Worm (Caenorhabditis elegans) whole organism, L1 larva: Measurements from ENCODE around the gene F56D6.18.

ENCODE experiments used
- C04F5.9 ChIP-seq: sonication (generic microtip); optimal IDR thresholded peaks from 2 replicates; lab custom pipeline; 2016; ENCODE audit warnings: missing genetic modification characterization, missing compliant biosample characterization
- C16A3.4 ChIP-seq: fragments of 150-350 bp; optimal IDR thresholded peaks from 2 replicates; lab custom pipeline; 2014; ENCODE audit warnings: missing biosample characterization, missing genetic modification characterization
- C34B4.2 ChIP-seq: sonication (generic microtip); optimal IDR thresholded peaks from 2 replicates; lab custom pipeline; 2017; ENCODE audit warnings: mild to moderate bottlenecking, missing genetic modification characterization, missing compliant biosample characterization
- Y116A8C.19 ChIP-seq: sonication (generic microtip); optimal IDR thresholded peaks from 2 replicates; lab custom pipeline; 2016; ENCODE audit warnings: missing compliant biosample characterization, missing genetic modification characterization, borderline replicate concordance
- aly-2 ChIP-seq: fragments of 150-350 bp; optimal IDR thresholded peaks from 2 replicates; lab custom pipeline; 2014; ENCODE audit warnings: missing biosample characterization, missing genetic modification characterization
- blmp-1 ChIP-seq: fragments of 150-350 bp; optimal IDR thresholded peaks from 2 replicates; lab custom pipeline; 2014; ENCODE audit warnings: missing biosample characterization, missing genetic modification characterization
- ceh-63 ChIP-seq: fragments of 200-800 bp; sonication (Bioruptor generic); optimal IDR thresholded peaks from 2 replicates; lab custom pipeline; 2018; ENCODE audit warnings: mild to moderate bottlenecking, missing genetic modification characterization, missing compliant biosample characterization
- ceh-8 ChIP-seq: fragments of 200-800 bp; sonication (Bioruptor generic); optimal IDR thresholded peaks from 2 replicates; lab custom pipeline; 2018; ENCODE audit warnings: mild to moderate bottlenecking, missing genetic modification characterization, moderate library complexity, missing compliant biosample characterization
- ces-1 ChIP-seq: fragments of 150-350 bp; optimal IDR thresholded peaks from 2 replicates; lab custom pipeline; 2014; ENCODE audit warnings: missing biosample characterization, missing genetic modification reagents, missing genetic modification characterization
- dpl-1 ChIP-seq, 3 experiments: fragments of 150-350 bp in 2 of 3; sonication (generic microtip) in 1 of 3; optimal IDR thresholded peaks; 2 replicates each; lab custom pipeline; 2014 to 2017; ENCODE audit warnings: missing biosample characterization in 3 of 3, missing genetic modification characterization in 3 of 3, missing genetic modification reagents in 3 of 3
- dsc-1 ChIP-seq: sonication (generic microtip); optimal IDR thresholded peaks from 2 replicates; lab custom pipeline; 2016; ENCODE audit warnings: mild to moderate bottlenecking, missing genetic modification characterization, missing compliant biosample characterization
- egl-13 ChIP-seq: sonication (generic microtip); optimal IDR thresholded peaks from 2 replicates; lab custom pipeline; 2016; ENCODE audit warnings: missing genotype, missing genetic modification reagents, missing genetic modification characterization, missing compliant biosample characterization
- egl-27 ChIP-seq, 2 experiments: fragments of 150-350 bp in 1 of 2; sonication (generic microtip); optimal IDR thresholded peaks; 3 replicates each; lab custom pipeline; 2017 to 2018; ENCODE audit warnings: missing biosample characterization in 2 of 2, missing genetic modification characterization in 2 of 2, missing genetic modification reagents in 2 of 2
- ets-5 ChIP-seq: fragments of 200-800 bp; sonication (Bioruptor generic); IDR thresholded peaks from 2 replicates; pipeline ENCODE4 v1.3.6; 2022; ENCODE audit warnings: missing genetic modification characterization, missing compliant biosample characterization
- fkh-4 ChIP-seq: sonication (generic microtip); optimal IDR thresholded peaks from 2 replicates; lab custom pipeline; 2016; ENCODE audit warnings: missing compliant biosample characterization, missing genetic modification characterization, borderline replicate concordance
- fkh-8 ChIP-seq: sonication (generic microtip); optimal IDR thresholded peaks from 2 replicates; lab custom pipeline; 2016; ENCODE audit warnings: mild to moderate bottlenecking, missing genetic modification characterization, missing compliant biosample characterization
- grh-1 ChIP-seq: fragments of 200-800 bp; sonication (Bioruptor generic); IDR thresholded peaks from 2 replicates; pipeline ENCODE4 v1.3.6; 2022; ENCODE audit warnings: missing genetic modification reagents, missing genetic modification characterization, missing compliant biosample characterization
- irx-1 ChIP-seq: sonication (generic microtip); optimal IDR thresholded peaks from 2 replicates; lab custom pipeline; 2016; ENCODE audit warnings: missing genetic modification characterization, missing compliant biosample characterization
- isw-1 ChIP-seq: fragments of 200-800 bp; sonication (Bioruptor generic); IDR thresholded peaks from 2 replicates; pipeline ENCODE4 v1.3.6; 2022; ENCODE audit warnings: missing genetic modification characterization, missing compliant biosample characterization
- jun-1 ChIP-seq: fragments of 150-350 bp; optimal IDR thresholded peaks from 2 replicates; lab custom pipeline; 2014; ENCODE audit warnings: missing biosample characterization, missing genetic modification reagents, missing genetic modification characterization
- lin-13 ChIP-seq: fragments of 150-350 bp; optimal IDR thresholded peaks from 2 replicates; lab custom pipeline; 2014; ENCODE audit warnings: missing biosample characterization, missing genetic modification reagents, missing genetic modification characterization
- lin-15B ChIP-seq: fragments of 150-350 bp; sonication (generic microtip); optimal IDR thresholded peaks from 3 replicates; lab custom pipeline; 2014; ENCODE audit warnings: missing biosample characterization, missing genetic modification characterization
- lin-35 ChIP-seq, 2 experiments: fragments of 150-350 bp; optimal IDR thresholded peaks; 2 replicates each; lab custom pipeline; 2014; ENCODE audit warnings: missing biosample characterization in 2 of 2, missing genetic modification characterization in 2 of 2, missing genetic modification reagents in 2 of 2
- lin-39 ChIP-seq: fragments of 150-350 bp; optimal IDR thresholded peaks from 2 replicates; lab custom pipeline; 2014; ENCODE audit warnings: missing biosample characterization, missing genetic modification reagents, missing genetic modification characterization
- lsy-2 ChIP-seq, 2 experiments: fragments of 150-350 bp; optimal IDR thresholded peaks; 2 replicates each; lab custom pipeline; 2014; ENCODE audit warnings: missing biosample characterization in 2 of 2, missing genetic modification characterization in 2 of 2
- mab-9 ChIP-seq: fragments of 200-800 bp; sonication (Bioruptor generic); IDR thresholded peaks from 2 replicates; pipeline ENCODE4 v1.3.6; 2022; ENCODE audit warnings: missing genetic modification reagents, missing genetic modification characterization, missing compliant biosample characterization
- mdl-1 ChIP-seq, 2 experiments: fragments of 150-350 bp; optimal IDR thresholded peaks; 2 replicates each; lab custom pipeline; 2014 to 2017; ENCODE audit warnings: missing biosample characterization in 2 of 2, missing genetic modification characterization in 2 of 2, inconsistent platforms in 1 of 2
- mep-1 ChIP-seq: fragments of 150-350 bp; optimal IDR thresholded peaks from 2 replicates; lab custom pipeline; 2014; ENCODE audit warnings: missing biosample characterization, missing genetic modification characterization
- nhr-11 ChIP-seq: fragments of 150-350 bp; optimal IDR thresholded peaks from 2 replicates; lab custom pipeline; 2014; ENCODE audit warnings: missing biosample characterization, missing genetic modification characterization
- nhr-12 ChIP-seq: sonication (generic microtip); optimal IDR thresholded peaks from 2 replicates; lab custom pipeline; 2017; ENCODE audit warnings: missing biosample characterization, missing genetic modification characterization
- nhr-19 ChIP-seq: fragments of 200-800 bp; sonication (Bioruptor generic); conservative IDR thresholded peaks from 2 replicates; pipeline ENCODE4 v1.3.6; 2022; ENCODE audit warnings: missing genetic modification characterization, missing compliant biosample characterization
- nhr-237 ChIP-seq: fragments of 150-350 bp; optimal IDR thresholded peaks from 2 replicates; lab custom pipeline; 2014; ENCODE audit warnings: missing biosample characterization, missing genetic modification characterization
- nhr-28 ChIP-seq: fragments of 150-350 bp; optimal IDR thresholded peaks from 2 replicates; lab custom pipeline; 2014; ENCODE audit warnings: missing biosample characterization, missing genetic modification characterization
- nhr-47 ChIP-seq: sonication (generic microtip); optimal IDR thresholded peaks from 2 replicates; lab custom pipeline; 2016; ENCODE audit warnings: mild to moderate bottlenecking, missing genetic modification characterization, moderate library complexity, missing compliant biosample characterization
- nhr-71 ChIP-seq: sonication (generic microtip); optimal IDR thresholded peaks from 2 replicates; lab custom pipeline; 2016; ENCODE audit warnings: mild to moderate bottlenecking, missing genetic modification characterization, moderate library complexity, missing compliant biosample characterization
- nhr-84 ChIP-seq: sonication (generic microtip); optimal IDR thresholded peaks from 2 replicates; lab custom pipeline; 2017; ENCODE audit warnings: missing biosample characterization, missing genetic modification characterization
- nhr-85 ChIP-seq: sonication (generic microtip); peaks from one replicate; lab custom pipeline; 2016; ENCODE audit warnings: missing genetic modification characterization, inconsistent platforms, missing compliant biosample characterization
- nhr-90 ChIP-seq: sonication (generic microtip); optimal IDR thresholded peaks from 2 replicates; lab custom pipeline; 2016; ENCODE audit warnings: mild to moderate bottlenecking, missing genetic modification characterization, missing compliant biosample characterization; ENCODE audit not compliant: poor library complexity
- pag-3 ChIP-seq: sonication (generic microtip); optimal IDR thresholded peaks from 2 replicates; lab custom pipeline; 2017; ENCODE audit warnings: missing genetic modification characterization, mild to moderate bottlenecking, missing compliant biosample characterization, antibody characterized with exemption, borderline replicate concordance; ENCODE audit not compliant: insufficient read depth
- pqm-1 ChIP-seq: sonication (generic microtip); optimal IDR thresholded peaks from 3 replicates; lab custom pipeline; 2017; ENCODE audit warnings: missing biosample characterization, missing genetic modification characterization
- skn-1 ChIP-seq: fragments of 150-350 bp; optimal IDR thresholded peaks from 2 replicates; lab custom pipeline; 2014; ENCODE audit warnings: missing biosample characterization, missing genetic modification characterization
- snu-23 ChIP-seq: sonication (generic microtip); optimal IDR thresholded peaks from 2 replicates; lab custom pipeline; 2016; ENCODE audit warnings: missing genetic modification characterization, missing compliant biosample characterization
- sox-4 ChIP-seq: sonication (generic microtip); optimal IDR thresholded peaks from 2 replicates; lab custom pipeline; 2016; ENCODE audit warnings: missing genetic modification characterization, missing compliant biosample characterization
- sptf-1 ChIP-seq: fragments of 150-350 bp; optimal IDR thresholded peaks from 2 replicates; lab custom pipeline; 2014; ENCODE audit warnings: missing biosample characterization, missing genetic modification characterization
- sup-37 ChIP-seq: fragments of 200-800 bp; sonication (Bioruptor generic); optimal IDR thresholded peaks from 2 replicates; lab custom pipeline; 2018; ENCODE audit warnings: mild to moderate bottlenecking, missing genetic modification characterization, missing compliant biosample characterization
- unc-130 ChIP-seq: fragments of 150-350 bp; optimal IDR thresholded peaks from 2 replicates; lab custom pipeline; 2017; ENCODE audit warnings: missing biosample characterization, missing genetic modification characterization, inconsistent platforms
- unc-30 ChIP-seq: sonication (generic microtip); optimal IDR thresholded peaks from 2 replicates; lab custom pipeline; 2017; ENCODE audit warnings: missing biosample characterization, missing genetic modification characterization
- unc-62 ChIP-seq: fragments of 150-350 bp; optimal IDR thresholded peaks from 2 replicates; lab custom pipeline; 2014; ENCODE audit warnings: missing biosample characterization, missing genetic modification reagents, missing genetic modification characterization
- unc-98 ChIP-seq: fragments of 200-800 bp; sonication (Bioruptor generic); IDR thresholded peaks from 2 replicates; pipeline ENCODE4 v1.3.6; 2022; ENCODE audit warnings: missing genetic modification characterization, missing compliant biosample characterization
- vab-15 ChIP-seq: sonication (generic microtip); optimal IDR thresholded peaks from 2 replicates; lab custom pipeline; 2017; ENCODE audit warnings: missing genotype, mild to moderate bottlenecking, missing genetic modification characterization, missing compliant biosample characterization
- zag-1 ChIP-seq: fragments of 150-350 bp; optimal IDR thresholded peaks from 2 replicates; lab custom pipeline; 2014; ENCODE audit warnings: missing biosample characterization, missing genetic modification characterization
- zip-4 ChIP-seq: fragments of 200-800 bp; sonication (Bioruptor generic); optimal IDR thresholded peaks from 2 replicates; lab custom pipeline; 2018; ENCODE audit warnings: mild to moderate bottlenecking, missing genetic modification characterization, moderate library complexity, missing compliant biosample characterization
- ztf-11 ChIP-seq, 2 experiments: sonication (generic microtip); optimal IDR thresholded peaks; 2 replicates each; lab custom pipeline; 2016 to 2017; ENCODE audit warnings: missing genetic modification characterization in 2 of 2, missing biosample characterization in 1 of 2, missing compliant biosample characterization in 1 of 2
- ztf-4 ChIP-seq: fragments of 150-350 bp; optimal IDR thresholded peaks from 2 replicates; lab custom pipeline; 2014; ENCODE audit warnings: missing biosample characterization, missing genetic modification characterization

F56D6.18 gene

ce11 chrIV:3874417-3874816 is 37.3 kb downstream of the F56D6.18 start:
- TF ChIP-seq vab-15 (tag; lab: Kevin White, UChicago) (no peak), unc-62 (GFP tag; lab: Kevin White, UChicago) (no peak), isw-1 (GFP tag; lab: Robert Waterston, UW) (no peak), egl-27 (tag; optimal IDR thresholded peaks at IDR 0.05; lab: Kevin White, UChicago) (no peak), jun-1 (tag; lab: Kevin White, UChicago) (no peak), unc-130 (tag; lab: Kevin White, UChicago) (no peak), egl-13 (tag; lab: Kevin White, UChicago) (no peak), sox-4 (tag; lab: Kevin White, UChicago) (no peak), dsc-1 (tag; lab: Kevin White, UChicago) (no peak), nhr-19 (GFP tag; lab: Robert Waterston, UW) (no peak), fkh-8 (peak; percentile 60), nhr-12 (no peak), irx-1 (tag; lab: Kevin White, UChicago) (no peak), blmp-1 (peak; percentile 31), sptf-1 (tag; lab: Kevin White, UChicago) (no peak), ztf-4 (tag; lab: Kevin White, UChicago) (no peak), nhr-85 (peak; percentile 56), C16A3.4 (tag; lab: Kevin White, UChicago) (no peak), lsy-2 (tag; optimal IDR thresholded peaks at IDR 0.05; lab: Kevin White, UChicago) (peak in 1 of 2 experiments; percentile 39), zip-4 (GFP tag; lab: Kevin White, UChicago) (peak; percentile 8), nhr-237 (no peak), lin-39 (tag; lab: Kevin White, UChicago) (no peak), aly-2 (tag; lab: Kevin White, UChicago) (peak; percentile 49), unc-98 (no peak), mdl-1 (tag; optimal IDR thresholded peaks at IDR 0.05; lab: Kevin White, UChicago) (no peak), lin-15B (tag; lab: Kevin White, UChicago) (peak; percentile 9), skn-1 (tag; lab: Kevin White, UChicago) (no peak), dpl-1 (GFP tag; optimal IDR thresholded peaks at IDR 0.05; lab: Kevin White, UChicago) (peak; percentile 2 to 17 (median 15)), mep-1 (tag; lab: Kevin White, UChicago) (peak; percentile 38), pag-3 (no peak), pqm-1 (tag; lab: Kevin White, UChicago) (no peak), grh-1 (GFP tag; lab: Robert Waterston, UW) (no peak), zag-1 (no peak), nhr-90 (peak; percentile 8), lin-35 (GFP tag; optimal IDR thresholded peaks at IDR 0.05; lab: Kevin White, UChicago) (peak; percentile 17 to 41), lin-13 (GFP tag; lab: Kevin White, UChicago) (no peak), nhr-28 (tag; lab: Kevin White, UChicago) (no peak), unc-30 (tag; lab: Kevin White, UChicago) (no peak), Y116A8C.19 (tag; lab: Kevin White, UChicago) (no peak), nhr-47 (peak; percentile 22), nhr-71 (tag; lab: Kevin White, UChicago) (peak; percentile 50), ets-5 (no peak), sup-37 (GFP tag; lab: Kevin White, UChicago) (no peak), C34B4.2 (tag; lab: Kevin White, UChicago) (no peak), ces-1 (GFP tag; lab: Kevin White, UChicago) (no peak), ceh-63 (GFP tag; lab: Kevin White, UChicago) (no peak), nhr-11 (no peak), ceh-8 (GFP tag; lab: Kevin White, UChicago) (no peak), nhr-84 (tag; lab: Kevin White, UChicago) (no peak), ztf-11 (tag; optimal IDR thresholded peaks at IDR 0.05; lab: Kevin White, UChicago) (no peak), mab-9 (GFP tag; lab: Robert Waterston, UW) (no peak), snu-23 (GFP tag; lab: Kevin White, UChicago) (peak; percentile 47), C04F5.9 (tag; lab: Kevin White, UChicago) (no peak), fkh-4 (tag; lab: Kevin White, UChicago) (no peak)
